Fruit fly (Drosophila melanogaster): ENCODE data around the gene Liprin-alpha.

Liprin-alpha gene

DNA sequence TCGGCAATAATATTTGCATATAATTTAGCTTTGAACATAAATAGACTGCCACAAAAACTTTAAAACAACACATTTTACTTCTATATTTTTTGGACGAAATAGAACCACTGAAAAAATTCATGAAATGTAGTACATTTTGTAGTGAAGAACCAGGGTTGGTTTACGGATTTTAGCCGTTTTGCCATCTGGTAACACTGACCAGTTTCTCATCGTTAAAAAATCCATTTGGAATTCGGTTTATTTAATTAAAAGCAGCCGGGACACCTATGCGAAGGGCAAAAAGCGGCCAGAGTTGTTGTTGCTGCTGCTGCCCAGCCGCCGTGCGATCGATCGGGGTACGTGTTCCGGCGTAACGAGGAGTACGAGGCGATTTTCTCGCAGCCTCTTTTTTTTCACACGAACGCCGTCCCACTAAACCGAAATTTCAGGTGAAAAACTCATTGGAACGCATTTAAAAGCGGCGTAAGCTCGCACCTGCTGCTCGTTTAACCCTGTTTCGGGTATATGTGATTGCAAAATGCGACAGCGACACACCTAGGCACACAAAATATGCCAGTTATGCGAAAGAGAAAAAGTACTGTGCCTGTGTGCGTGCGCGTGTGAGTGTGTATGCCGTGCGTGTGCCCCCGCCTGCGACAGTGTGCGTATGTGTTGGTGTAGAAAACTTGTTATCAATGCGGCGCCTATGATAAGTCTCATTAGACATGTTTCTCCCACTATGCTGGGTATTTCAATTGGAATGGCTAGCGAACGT, at the start of gene Liprin-alpha:
TSS of gene Liprin-alpha (plus strand) at position 154 of the 754 bp plus-strand sequence.
- TF ChIP-seq Pif1A (GFP tag; optimal IDR thresholded peaks at IDR 0.05) = no peak
- TF ChIP-seq fd96Ca (GFP tag; IDR thresholded peaks at IDR 0.05) = peak; percentile 43; the same call in 1 of the 3 replicates
- TF ChIP-seq CG17806 (tag; optimal IDR thresholded peaks at IDR 0.05) = no peak

DNA sequence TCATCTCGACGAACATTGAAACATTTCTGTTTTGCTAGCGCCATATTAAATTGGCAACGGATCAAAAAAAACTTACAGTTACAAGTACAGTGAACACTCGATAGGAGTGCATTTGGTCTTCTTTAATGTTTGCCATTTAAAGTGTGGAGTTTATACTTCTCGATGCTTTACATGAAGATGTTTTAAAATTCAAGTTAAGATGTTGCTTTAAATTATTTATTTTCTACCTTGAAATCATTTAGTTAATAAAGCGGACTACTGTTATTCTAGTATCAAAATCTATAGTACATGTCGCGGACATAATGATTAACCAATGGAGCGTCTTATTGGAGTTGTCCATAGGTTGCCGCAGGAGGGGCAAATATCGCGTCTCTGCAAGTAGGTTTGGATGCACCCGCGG, 47.2 kb upstream of the Liprin-alpha start, which contains the start of gene cort:
TSS of gene cort (minus strand) at position 101 of the 400 bp plus-strand sequence.
- no peak for TF ChIP-seq CG34367 (tag; optimal IDR thresholded peaks at IDR 0.05)
- TF ChIP-seq CG10348 (GFP tag; IDR thresholded peaks at IDR 0.05) = no peak
- no peak for TF ChIP-seq CG17806 (tag; optimal IDR thresholded peaks at IDR 0.05)
- no peak for TF ChIP-seq CG8301 (tag; optimal IDR thresholded peaks at IDR 0.05)
- no peak for TF ChIP-seq CG9948 (tag; optimal IDR thresholded peaks at IDR 0.05)
- TF ChIP-seq EcR (GFP tag; optimal IDR thresholded peaks at IDR 0.05) = no peak
- TF ChIP-seq Pif1A (GFP tag; optimal IDR thresholded peaks at IDR 0.05) = no peak
- TF ChIP-seq D1 (tag; optimal IDR thresholded peaks at IDR 0.05) = no peak
- no peak for TF ChIP-seq Pif1B (GFP tag; optimal IDR thresholded peaks at IDR 0.05)
- TF ChIP-seq gl (tag; optimal IDR thresholded peaks at IDR 0.05) = no peak
- TF ChIP-seq Ets98B (GFP tag; IDR thresholded peaks at IDR 0.05) = no peak
- no peak for TF ChIP-seq CG8159 (tag; optimal IDR thresholded peaks at IDR 0.05)
- TF ChIP-seq CG14655 (GFP tag; optimal IDR thresholded peaks at IDR 0.05) = no peak
- no peak for TF ChIP-seq Snoo (tag; optimal IDR thresholded peaks at IDR 0.05)
- TF ChIP-seq CG4496 (GFP tag; IDR thresholded peaks at IDR 0.05) = no peak
- no peak for TF ChIP-seq CG13204 (GFP tag; optimal IDR thresholded peaks at IDR 0.05)
- TF ChIP-seq rn (GFP tag; IDR thresholded peaks at IDR 0.05) = no peak
- TF ChIP-seq CG15710 (tag; optimal IDR thresholded peaks at IDR 0.05) = no peak

dm6 chr2L:6677453-6677852, 46.2 kb upstream of the Liprin-alpha start, which contains the start of gene Nse1:
Gene Nse1, minus strand, starts transcription at chr2L:6677625.
- TF ChIP-seq CG34367 (tag; optimal IDR thresholded peaks at IDR 0.05) = no peak

DNA sequence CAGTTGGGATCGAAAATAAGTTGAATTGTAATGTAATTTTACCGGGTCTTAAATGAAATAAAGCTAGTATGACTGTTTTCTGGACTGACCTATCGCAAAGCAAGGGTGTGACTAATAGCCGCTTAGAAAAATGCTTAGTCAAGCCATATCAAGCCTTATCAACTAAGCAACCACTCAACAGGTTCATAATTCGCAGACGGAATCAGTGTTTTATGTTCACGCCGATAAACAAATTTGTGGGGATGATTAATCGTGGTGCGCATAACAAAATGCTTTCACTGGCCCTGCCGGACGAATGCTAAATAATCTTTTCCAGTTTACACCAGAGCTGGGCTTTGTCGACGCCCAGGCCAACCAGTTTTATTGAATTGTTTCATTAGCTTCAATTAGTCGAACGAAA, 40.8 kb upstream of the Liprin-alpha start:
- TF ChIP-seq CG17806 (tag; optimal IDR thresholded peaks at IDR 0.05) (no peak), CG15710 (tag; optimal IDR thresholded peaks at IDR 0.05) (no peak), CG32121 (GFP tag; IDR thresholded peaks at IDR 0.05) (no peak), CG8301 (tag; optimal IDR thresholded peaks at IDR 0.05) (no peak), fd96Ca (GFP tag; IDR thresholded peaks at IDR 0.05) (no peak)

DNA sequence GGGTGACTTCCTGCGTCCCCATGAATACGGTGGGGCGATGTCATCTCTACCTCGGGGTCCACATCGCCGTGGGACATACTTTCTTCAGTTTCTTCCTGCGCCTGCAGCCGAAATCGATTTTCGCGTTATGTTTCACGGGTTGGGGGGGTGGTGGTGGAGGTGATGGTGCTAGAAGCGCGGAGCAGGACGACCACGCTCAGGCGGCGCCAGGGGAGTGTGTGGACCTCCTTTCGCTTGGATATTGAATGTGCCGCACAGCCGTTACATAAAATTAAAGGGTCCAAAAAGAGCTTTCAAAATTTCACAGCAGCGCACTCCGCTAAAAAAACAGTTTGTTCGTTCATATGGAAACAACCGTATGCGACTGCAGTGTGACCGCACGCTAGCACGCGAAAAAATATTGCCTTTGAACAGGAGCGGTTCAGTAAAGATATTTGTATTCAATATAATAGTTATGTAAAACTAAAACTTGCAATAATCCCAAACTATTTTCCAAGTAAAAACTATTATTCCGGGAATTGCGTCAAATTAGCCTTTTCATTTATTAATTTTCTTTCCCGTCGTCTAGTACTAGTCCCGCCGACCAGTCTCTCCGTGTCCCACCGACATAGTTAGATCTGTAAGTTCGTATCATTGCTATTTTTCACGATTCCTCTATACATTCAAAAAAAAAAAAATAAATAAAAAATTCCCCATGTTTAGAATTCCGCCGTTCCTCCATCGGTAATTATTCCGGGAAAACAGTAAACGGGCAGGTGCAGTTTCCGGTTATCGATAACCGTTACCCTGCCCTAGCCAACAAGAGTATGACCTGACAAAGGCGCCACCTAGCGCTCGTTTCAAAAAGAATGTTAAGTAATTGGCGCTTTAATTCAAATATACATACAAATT, 39.5 kb upstream of the Liprin-alpha start, which contains the start of gene Nhe3:
TSS of gene Nhe3 (minus strand) at position 373 of the 891 bp plus-strand sequence.
- TF ChIP-seq gl (tag; optimal IDR thresholded peaks at IDR 0.05) = no peak
- TF ChIP-seq CG17806 (tag; optimal IDR thresholded peaks at IDR 0.05) = peak; percentile 54
- peak; percentile 68 for TF ChIP-seq CG32121 (GFP tag; IDR thresholded peaks at IDR 0.05)
- no peak for TF ChIP-seq CG8159 (tag; optimal IDR thresholded peaks at IDR 0.05)
- peak; percentile 70 for TF ChIP-seq Ets98B (GFP tag; IDR thresholded peaks at IDR 0.05)
- TF ChIP-seq rn (GFP tag; IDR thresholded peaks at IDR 0.05) = peak; percentile 19; the same call in 1 of the 2 replicates
- TF ChIP-seq CG14655 (GFP tag; optimal IDR thresholded peaks at IDR 0.05) = no peak
- no peak for TF ChIP-seq CG13204 (GFP tag; optimal IDR thresholded peaks at IDR 0.05)
- TF ChIP-seq Snoo (tag; optimal IDR thresholded peaks at IDR 0.05) = peak; percentile 79
- peak; percentile 55; the same call in 1 of the 2 replicates for TF ChIP-seq CG12605 (GFP tag; IDR thresholded peaks at IDR 0.05)
- TF ChIP-seq D1 (tag; optimal IDR thresholded peaks at IDR 0.05) = no peak
- no peak for TF ChIP-seq CG34367 (tag; optimal IDR thresholded peaks at IDR 0.05)
- TF ChIP-seq CG9948 (tag; optimal IDR thresholded peaks at IDR 0.05) = no peak
- TF ChIP-seq CG10348 (GFP tag; IDR thresholded peaks at IDR 0.05) = no peak
- TF ChIP-seq CG8301 (tag; optimal IDR thresholded peaks at IDR 0.05) = no peak
- peak; percentile 65 for TF ChIP-seq CG15710 (tag; optimal IDR thresholded peaks at IDR 0.05)
- TF ChIP-seq CG4496 (GFP tag; IDR thresholded peaks at IDR 0.05) = peak; percentile 77
- peak; percentile 21 for TF ChIP-seq Pif1B (GFP tag; optimal IDR thresholded peaks at IDR 0.05)
- peak; percentile 34 for TF ChIP-seq Pif1A (GFP tag; optimal IDR thresholded peaks at IDR 0.05)
- TF ChIP-seq fd96Ca (GFP tag; IDR thresholded peaks at IDR 0.05) = peak; percentile 78
- TF ChIP-seq EcR (GFP tag; optimal IDR thresholded peaks at IDR 0.05) = no peak

- TF ChIP-seq CG4496 (GFP tag; IDR thresholded peaks at IDR 0.05) (no peak), EcR (GFP tag; optimal IDR thresholded peaks at IDR 0.05) (no peak), Pif1A (GFP tag; optimal IDR thresholded peaks at IDR 0.05) (no peak), CG13204 (GFP tag; optimal IDR thresholded peaks at IDR 0.05) (no peak), Pif1B (GFP tag; optimal IDR thresholded peaks at IDR 0.05) (no peak), CG10348 (GFP tag; IDR thresholded peaks at IDR 0.05) (no peak), CG34367 (tag; optimal IDR thresholded peaks at IDR 0.05) (no peak), CG14655 (GFP tag; optimal IDR thresholded peaks at IDR 0.05) (no peak)
These were observed 37.1 kb upstream of the Liprin-alpha start, which contains the start of gene CG11327 for dm6 chr2L:6686612-6687011. Gene CG11327, minus strand, starts transcription at chr2L:6686712.
